Worm (Caenorhabditis elegans): ENCODE measurements around the gene F19B10.6.

DNA sequence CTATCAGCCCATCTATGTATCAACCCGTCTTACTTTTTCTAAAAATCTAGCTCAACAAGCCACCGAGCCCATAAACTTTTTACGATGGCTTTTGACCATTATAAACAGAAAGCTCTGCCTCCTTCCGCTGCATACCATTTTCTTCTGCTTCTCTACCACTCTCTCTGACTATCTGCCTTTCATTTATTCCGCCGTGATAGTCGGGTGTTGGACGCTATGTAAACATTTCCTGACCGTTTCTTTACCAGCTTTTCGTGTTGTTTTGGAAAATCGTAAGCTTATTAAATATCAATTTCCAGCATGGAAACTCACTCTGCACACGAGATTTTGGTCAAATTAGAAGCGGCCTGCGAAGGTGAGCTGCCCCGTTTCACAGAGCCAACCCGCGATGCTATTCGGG lies 46.2 kb downstream of the F19B10.6 start, which contains the start of gene F40E12.1:
- TF ChIP-seq nhr-11 (tag; optimal IDR thresholded peaks at IDR 0.05), result no peak
- no peak for TF ChIP-seq unc-55 (GFP tag; optimal IDR thresholded peaks at IDR 0.05)
- no peak for TF ChIP-seq ama-1 (optimal IDR thresholded peaks at IDR 0.05)
- TF ChIP-seq nhr-6 (tag; optimal IDR thresholded peaks at IDR 0.05), result no peak
- no peak for TF ChIP-seq fos-1 (tag; optimal IDR thresholded peaks at IDR 0.05)
- TF ChIP-seq skn-1 (tag; optimal IDR thresholded peaks at IDR 0.05), result no peak
- no peak for TF ChIP-seq nhr-12 (tag; optimal IDR thresholded peaks at IDR 0.05)
- no peak for TF ChIP-seq lin-39 (tag; optimal IDR thresholded peaks at IDR 0.05)
- TF ChIP-seq lsy-2 (tag; optimal IDR thresholded peaks at IDR 0.05), result no peak
- TF ChIP-seq unc-62 (GFP tag; optimal IDR thresholded peaks at IDR 0.05), result no peak
